Worm (Caenorhabditis elegans) whole organism, mixed stage, embryonic: ENCODE measurements around the gene F28A10.4.

Source experiments
- M03D4.4 ChIP-seq: sonication (generic microtip); optimal IDR thresholded peaks from 2 replicates; lab custom pipeline; 2017; ENCODE audit warnings: mild to moderate bottlenecking, missing genetic modification characterization, missing compliant biosample characterization
- blmp-1 ChIP-seq: fragments of 150-350 bp; optimal IDR thresholded peaks from 2 replicates; lab custom pipeline; 2014; ENCODE audit warnings: missing biosample characterization, missing genetic modification characterization
- ceh-39 ChIP-seq: fragments of 150-350 bp; optimal IDR thresholded peaks from 2 replicates; lab custom pipeline; 2014; ENCODE audit warnings: missing biosample characterization, missing genetic modification characterization
- ceh-83 ChIP-seq: fragments of 200-800 bp; sonication (Bioruptor generic); optimal IDR thresholded peaks from 2 replicates; lab custom pipeline; 2018; ENCODE audit warnings: mild to moderate bottlenecking, missing genetic modification characterization, missing compliant biosample characterization
- ces-1 ChIP-seq: fragments of 150-350 bp; optimal IDR thresholded peaks from 2 replicates; lab custom pipeline; 2014; ENCODE audit warnings: missing biosample characterization, missing genetic modification reagents, missing genetic modification characterization
- cnd-1 ChIP-seq: fragments of 200-800 bp; sonication (Bioruptor generic); optimal IDR thresholded peaks from 2 replicates; lab custom pipeline; 2018; ENCODE audit warnings: mild to moderate bottlenecking, missing genetic modification characterization, missing compliant biosample characterization
- drap-1 ChIP-seq: fragments of 200-800 bp; sonication (Bioruptor generic); optimal IDR thresholded peaks from 3 replicates; lab custom pipeline; 2018; ENCODE audit warnings: mild to moderate bottlenecking, missing genetic modification characterization, missing compliant biosample characterization
- ham-2 ChIP-seq: fragments of 200-800 bp; sonication (Bioruptor generic); optimal IDR thresholded peaks from 2 replicates; lab custom pipeline; 2018; ENCODE audit warnings: mild to moderate bottlenecking, missing genetic modification characterization, missing compliant biosample characterization
- hlh-1 ChIP-seq: fragments of 150-350 bp; optimal IDR thresholded peaks from 2 replicates; lab custom pipeline; 2014; ENCODE audit warnings: missing biosample characterization, missing genetic modification reagents, missing genetic modification characterization
- lin-13 ChIP-seq: fragments of 150-350 bp; optimal IDR thresholded peaks from 2 replicates; lab custom pipeline; 2014; ENCODE audit warnings: missing biosample characterization, missing genetic modification characterization
- mab-5 ChIP-seq: fragments of 150-350 bp; optimal IDR thresholded peaks from 2 replicates; lab custom pipeline; 2014; ENCODE audit warnings: missing biosample characterization, missing genetic modification characterization
- mep-1 ChIP-seq: fragments of 150-350 bp; optimal IDR thresholded peaks from 2 replicates; lab custom pipeline; 2017; ENCODE audit warnings: missing biosample characterization, missing genetic modification reagents, missing genetic modification characterization, inconsistent platforms
- mls-2 ChIP-seq: sonication (generic microtip); optimal IDR thresholded peaks from 2 replicates; lab custom pipeline; 2016; ENCODE audit warnings: mild to moderate bottlenecking, missing genetic modification characterization, moderate library complexity, missing compliant biosample characterization
- nhr-237 ChIP-seq: fragments of 150-350 bp; optimal IDR thresholded peaks from 2 replicates; lab custom pipeline; 2014; ENCODE audit warnings: missing biosample characterization, missing genetic modification characterization
- nhr-76 ChIP-seq: sonication (generic microtip); optimal IDR thresholded peaks from 2 replicates; lab custom pipeline; 2017; ENCODE audit warnings: missing biosample characterization, missing genetic modification characterization
- pha-4 ChIP-seq: fragments of 150-350 bp; optimal IDR thresholded peaks from 2 replicates; lab custom pipeline; 2018; ENCODE audit warnings: missing biosample characterization, missing genetic modification reagents, missing genetic modification characterization
- sem-2 ChIP-seq: fragments of 200-800 bp; sonication (Bioruptor generic); optimal IDR thresholded peaks from 2 replicates; lab custom pipeline; 2018; ENCODE audit warnings: mild to moderate bottlenecking, missing genetic modification characterization, missing compliant biosample characterization
- snpc-4 ChIP-seq: fragments of 150-350 bp; optimal IDR thresholded peaks from 2 replicates; lab custom pipeline; 2014; ENCODE audit warnings: missing biosample characterization, missing genetic modification characterization
- sptf-1 ChIP-seq: sonication (generic microtip); optimal IDR thresholded peaks from 2 replicates; lab custom pipeline; 2017; ENCODE audit warnings: mild to moderate bottlenecking, missing genetic modification characterization, moderate library complexity, missing compliant biosample characterization
- tbx-8 ChIP-seq: fragments of 200-800 bp; sonication (Bioruptor generic); optimal IDR thresholded peaks from 2 replicates; lab custom pipeline; 2018; ENCODE audit warnings: mild to moderate bottlenecking, missing genetic modification characterization, moderate library complexity, missing compliant biosample characterization
- unc-120 ChIP-seq: sonication (generic microtip); optimal IDR thresholded peaks from 2 replicates; lab custom pipeline; 2017; ENCODE audit warnings: missing genetic modification characterization, missing compliant biosample characterization; ENCODE audit not compliant: poor library complexity, severe bottlenecking
- unc-62 ChIP-seq: fragments of 150-350 bp; optimal IDR thresholded peaks from 2 replicates; lab custom pipeline; 2014; ENCODE audit warnings: missing biosample characterization, missing genetic modification reagents, missing genetic modification characterization
- zip-8 ChIP-seq: fragments of 150-350 bp; optimal IDR thresholded peaks from 2 replicates; lab custom pipeline; 2014; ENCODE audit warnings: missing biosample characterization, missing genetic modification characterization
- ztf-11 ChIP-seq: fragments of 150-350 bp; optimal IDR thresholded peaks from 2 replicates; lab custom pipeline; 2014; ENCODE audit warnings: missing biosample characterization, missing genetic modification characterization

The F28A10.4 gene

ce11 chrII:875739-876138 is 31.7 kb downstream of the F28A10.4 start:
- TF ChIP-seq unc-62 (GFP tag; lab: Kevin White, UChicago): no peak
- TF ChIP-seq ceh-39: no peak
- TF ChIP-seq hlh-1 (tag; lab: Kevin White, UChicago): no peak
- no peak for TF ChIP-seq sem-2 (GFP tag; lab: Kevin White, UChicago)
- no peak for TF ChIP-seq cnd-1
- TF ChIP-seq blmp-1 (tag; lab: Kevin White, UChicago): no peak
- TF ChIP-seq nhr-76 (tag; lab: Kevin White, UChicago): no peak
- no peak for TF ChIP-seq mep-1 (tag; lab: Kevin White, UChicago)
- TF ChIP-seq sptf-1 (tag; lab: Kevin White, UChicago): no peak
- no peak for TF ChIP-seq ces-1 (GFP tag; lab: Kevin White, UChicago)
- no peak for TF ChIP-seq mab-5 (tag; lab: Kevin White, UChicago)
- TF ChIP-seq zip-8 (tag; lab: Kevin White, UChicago): no peak
- no peak for TF ChIP-seq snpc-4 (tag; lab: Kevin White, UChicago)
- no peak for TF ChIP-seq tbx-8 (GFP tag; lab: Kevin White, UChicago)
- no peak for TF ChIP-seq unc-120 (tag; lab: Kevin White, UChicago)
- no peak for TF ChIP-seq pha-4 (tag; lab: Kevin White, UChicago)

ce11 chrII:880666-881226 is 36.7 kb downstream of the F28A10.4 start:
- TF ChIP-seq nhr-237 (no peak), hlh-1 (tag; lab: Kevin White, UChicago) (no peak), ceh-83 (GFP tag; lab: Kevin White, UChicago) (no peak), snpc-4 (tag; lab: Kevin White, UChicago) (no peak), pha-4 (tag; lab: Kevin White, UChicago) (no peak), lin-13 (no peak), M03D4.4 (tag; lab: Kevin White, UChicago) (no peak)

ce11 chrII:884204-884603 is 40.1 kb downstream of the F28A10.4 start:
- TF ChIP-seq cnd-1 (no peak), unc-120 (tag; lab: Kevin White, UChicago) (no peak), ztf-11 (no peak), blmp-1 (tag; lab: Kevin White, UChicago) (no peak), unc-62 (GFP tag; lab: Kevin White, UChicago) (no peak), mep-1 (tag; lab: Kevin White, UChicago) (no peak)
- TF ChIP-seq, all 35 proteins: peak for 0

ce11 chrII:888024-888423 is 44.0 kb downstream of the F28A10.4 start, which contains the start of gene T07D3.4:
T07D3.4 (plus strand) TSS chrII:888309.
- TF ChIP-seq ham-2 (GFP tag; lab: Kevin White, UChicago): no peak
- no peak for TF ChIP-seq zip-8 (tag; lab: Kevin White, UChicago)
- no peak for TF ChIP-seq drap-1 (GFP tag; lab: Kevin White, UChicago)
- TF ChIP-seq sptf-1 (tag; lab: Kevin White, UChicago): no peak
- TF ChIP-seq mls-2 (tag; lab: Kevin White, UChicago): no peak
